Fruit fly (Drosophila melanogaster) whole organism: ENCODE data around the gene CG33178.

Experiments used
- CG8478 ChIP-seq: fragments of >200 bp; optimal IDR thresholded peaks from 2 replicates; lab custom pipeline; 2018; ENCODE audit warnings: inconsistent platforms
- Dll ChIP-seq: fragments of >200 bp; optimal IDR thresholded peaks from 2 replicates; lab custom pipeline; 2017
- EcR ChIP-seq, 2 experiments: fragments of >200 bp; optimal IDR thresholded peaks; 2 replicates each; lab custom pipeline; 2017; ENCODE audit warnings: missing biosample characterization in 2 of 2, missing genetic modification characterization in 2 of 2, missing genetic modification reagents in 2 of 2
- pan ChIP-seq: fragments of >200 bp; optimal IDR thresholded peaks from 2 replicates; lab custom pipeline; 2017
- psq ChIP-seq: fragments of >200 bp; optimal IDR thresholded peaks from 2 replicates; lab custom pipeline; 2017
- usp ChIP-seq: fragments of >200 bp; optimal IDR thresholded peaks from 2 replicates; lab custom pipeline; 2017; ENCODE audit warnings: missing biosample characterization, missing genetic modification characterization, mixed read lengths

Gene CG33178

DNA sequence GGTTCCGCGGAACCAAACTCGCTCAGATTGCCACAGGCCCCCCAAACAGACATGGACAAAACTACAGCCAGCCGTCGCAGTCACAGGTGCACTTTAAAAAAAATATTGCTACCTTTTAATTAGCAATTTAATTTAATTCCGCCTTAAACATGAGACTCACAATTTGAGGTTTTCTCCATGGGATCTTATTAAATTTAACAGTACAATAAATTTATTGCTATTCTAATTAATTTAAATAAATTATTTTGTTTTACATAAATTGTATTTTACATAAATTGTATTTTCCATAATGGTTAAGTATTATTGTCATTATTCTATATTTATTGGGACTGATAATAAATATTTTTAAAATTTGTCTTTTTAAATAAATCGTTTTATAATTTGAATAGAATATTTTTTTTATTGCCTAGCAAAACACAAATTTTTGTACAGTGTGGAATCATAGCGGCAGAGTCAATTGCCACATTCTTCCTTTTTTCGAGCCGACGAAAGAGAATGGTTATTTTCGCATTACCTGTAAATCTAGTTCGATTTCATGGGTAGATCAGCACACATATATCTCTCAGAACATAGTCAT, 40.9 kb downstream of the CG33178 start:
- no peak for TF ChIP-seq usp
- no peak for TF ChIP-seq EcR (GFP tag; optimal IDR thresholded peaks at IDR 0.05; lab: Kevin White, UChicago)
- no peak for TF ChIP-seq Dll (lab: Kevin White, UChicago)
- no peak for TF ChIP-seq CG8478 (lab: Kevin White, UChicago)
- no peak for TF ChIP-seq pan (lab: Kevin White, UChicago)
- no peak for TF ChIP-seq psq (lab: Kevin White, UChicago)

DNA sequence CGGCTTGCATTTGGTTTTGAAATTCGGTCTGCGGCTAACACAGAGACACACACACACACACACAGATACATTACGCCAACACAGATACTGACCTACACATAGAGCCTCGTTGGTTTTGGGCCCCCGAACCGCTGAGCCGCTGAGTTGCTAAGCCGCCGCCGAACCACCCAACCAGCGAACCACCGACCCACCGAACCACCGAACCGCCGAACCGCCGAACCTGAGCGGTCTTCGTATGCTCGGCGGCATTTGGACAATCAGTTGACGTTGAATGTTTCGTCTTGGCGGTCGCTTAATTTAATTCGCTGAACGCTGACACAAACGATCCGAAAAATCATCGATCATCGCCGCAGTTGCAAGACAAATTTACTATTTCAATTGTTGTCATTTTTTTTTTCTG, 42.9 kb downstream of the CG33178 start, which contains the start of gene drd:
TSS of gene drd (plus strand) at position 258 of the 400 bp plus-strand sequence.
- no peak for TF ChIP-seq psq (lab: Kevin White, UChicago)
- no peak for TF ChIP-seq Dll (lab: Kevin White, UChicago)
- TF ChIP-seq CG8478 (lab: Kevin White, UChicago): no peak
- TF ChIP-seq usp: no peak
- TF ChIP-seq EcR (GFP tag; optimal IDR thresholded peaks at IDR 0.05; lab: Kevin White, UChicago): no peak
- TF ChIP-seq pan (lab: Kevin White, UChicago): no peak

- no peak for TF ChIP-seq psq (lab: Kevin White, UChicago)
- TF ChIP-seq CG8478 (lab: Kevin White, UChicago): no peak
- TF ChIP-seq Dll (lab: Kevin White, UChicago): no peak
- no peak for TF ChIP-seq usp
- TF ChIP-seq pan (lab: Kevin White, UChicago): no peak
- no peak for TF ChIP-seq EcR (GFP tag; optimal IDR thresholded peaks at IDR 0.05; lab: Kevin White, UChicago)
These were observed 45.4 kb downstream of the CG33178 start for dm6 chrX:15127880-15128644.

- TF ChIP-seq usp: no peak
These were observed 49.4 kb downstream of the CG33178 start for dm6 chrX:15132065-15132464.
